Worm (Caenorhabditis elegans) whole organism, early embryonic: Measurements from ENCODE around the gene Y113G7B.12.

Experiments
- B0310.2 ChIP-seq: sonication (generic microtip); optimal IDR thresholded peaks from 2 replicates; lab custom pipeline; 2016; ENCODE audit warnings: mild to moderate bottlenecking, missing genetic modification characterization, missing compliant biosample characterization
- F13C5.2 ChIP-seq: sonication (generic microtip); optimal IDR thresholded peaks from 2 replicates; lab custom pipeline; 2017; ENCODE audit warnings: mild to moderate bottlenecking, missing genetic modification characterization, inconsistent platforms, missing compliant biosample characterization
- aly-1 ChIP-seq: sonication (generic microtip); optimal IDR thresholded peaks from 2 replicates; lab custom pipeline; 2016; ENCODE audit warnings: missing genetic modification characterization, missing compliant biosample characterization
- ama-1 ChIP-seq: fragments of 150-350 bp; optimal IDR thresholded peaks from 2 replicates; lab custom pipeline; 2014
- ceh-13 ChIP-seq: fragments of 200-800 bp; sonication (Bioruptor generic); optimal IDR thresholded peaks from 2 replicates; lab custom pipeline; 2018; ENCODE audit warnings: mild to moderate bottlenecking, missing genetic modification characterization, missing compliant biosample characterization
- ceh-36 ChIP-seq: sonication (generic microtip); optimal IDR thresholded peaks from 2 replicates; lab custom pipeline; 2016; ENCODE audit warnings: missing genetic modification characterization, inconsistent platforms, missing compliant biosample characterization
- ets-7 ChIP-seq: sonication (generic microtip); optimal IDR thresholded peaks from 2 replicates; lab custom pipeline; 2016; ENCODE audit warnings: missing genotype, missing genetic modification characterization, missing compliant biosample characterization
- flt-1 ChIP-seq: fragments of 200-800 bp; sonication (Bioruptor generic); IDR thresholded peaks from 2 replicates; pipeline ENCODE4 v1.3.6; 2022; ENCODE audit warnings: missing genetic modification characterization, missing compliant biosample characterization
- hmbx-1 ChIP-seq: sonication (generic microtip); optimal IDR thresholded peaks from 2 replicates; lab custom pipeline; 2016; ENCODE audit warnings: mild to moderate bottlenecking, missing genetic modification characterization, missing compliant biosample characterization
- hmg-4 ChIP-seq: fragments of 200-800 bp; sonication (Bioruptor generic); optimal IDR thresholded peaks from 2 replicates; lab custom pipeline; 2018; ENCODE audit warnings: mild to moderate bottlenecking, missing genetic modification characterization, missing compliant biosample characterization
- hnd-1 ChIP-seq: sonication (generic microtip); optimal IDR thresholded peaks from 2 replicates; lab custom pipeline; 2016; ENCODE audit warnings: missing genetic modification characterization, missing compliant biosample characterization
- pes-1 ChIP-seq: fragments of 200-800 bp; sonication (Bioruptor generic); IDR thresholded peaks from 2 replicates; pipeline ENCODE4 v1.3.6; 2022; ENCODE audit warnings: missing genetic modification reagents, missing genetic modification characterization, missing compliant biosample characterization
- scrt-1 ChIP-seq: fragments of 200-800 bp; sonication (Bioruptor generic); IDR thresholded peaks from 2 replicates; pipeline ENCODE4 v1.3.6; 2022; ENCODE audit warnings: missing genetic modification characterization, missing compliant biosample characterization
- sea-1 ChIP-seq: fragments of 200-800 bp; sonication (Bioruptor generic); conservative IDR thresholded peaks from 2 replicates; pipeline ENCODE4 v1.3.6; 2022; ENCODE audit warnings: missing genetic modification characterization, missing compliant biosample characterization
- tbx-11 ChIP-seq: fragments of 200-800 bp; sonication (Bioruptor generic); IDR thresholded peaks from 2 replicates; pipeline ENCODE4 v1.3.6; 2022; ENCODE audit warnings: missing genetic modification characterization, missing compliant biosample characterization
- tbx-37 ChIP-seq: fragments of 200-800 bp; sonication (Bioruptor generic); conservative IDR thresholded peaks from 2 replicates; pipeline ENCODE4 v1.3.6; 2022; ENCODE audit warnings: missing genetic modification reagents, missing genetic modification characterization, missing compliant biosample characterization
- tra-4 ChIP-seq: sonication (generic microtip); optimal IDR thresholded peaks from 2 replicates; lab custom pipeline; 2017; ENCODE audit warnings: missing genetic modification characterization, missing compliant biosample characterization

Gene Y113G7B.12

ce11 chrV:20186579-20186978, 25.9 kb downstream of the Y113G7B.12 start, which contains the start of gene srz-16:
Gene srz-16 (minus strand): TSS chrV:20186679.
- no peak for TF ChIP-seq ceh-36 (tag; lab: Kevin White, UChicago)
- TF ChIP-seq ceh-13, result no peak
- no peak for TF ChIP-seq hnd-1 (tag; lab: Kevin White, UChicago)
- TF ChIP-seq aly-1 (tag; lab: Kevin White, UChicago), result no peak
- TF ChIP-seq hmg-4 (GFP tag; lab: Kevin White, UChicago), result no peak
- TF ChIP-seq ets-7 (tag; lab: Kevin White, UChicago), result no peak
- no peak for TF ChIP-seq scrt-1 (GFP tag; lab: Robert Waterston, UW)

DNA sequence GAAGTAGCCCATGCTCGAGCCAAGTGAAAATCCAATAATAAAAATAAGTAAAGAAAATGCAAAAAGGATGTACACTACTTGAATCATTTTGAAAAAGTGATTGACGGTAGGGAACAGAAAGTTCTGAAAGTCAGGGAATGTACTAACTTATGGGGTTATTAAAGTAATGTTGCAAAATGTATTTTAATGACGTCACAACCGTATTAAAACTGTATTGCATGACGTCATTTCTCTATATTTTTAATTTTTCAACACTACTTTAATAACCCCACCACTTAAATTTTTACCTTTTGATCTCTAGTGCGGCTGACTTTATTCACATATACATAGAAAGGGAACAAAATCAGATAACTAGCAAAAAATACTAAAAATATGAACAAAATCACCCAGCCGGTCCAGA, 30.2 kb downstream of the Y113G7B.12 start:
- TF ChIP-seq tbx-37 (GFP tag; lab: Robert Waterston, UW) (no peak), scrt-1 (GFP tag; lab: Robert Waterston, UW) (no peak), hmbx-1 (tag; lab: Kevin White, UChicago) (no peak), aly-1 (tag; lab: Kevin White, UChicago) (no peak), B0310.2 (no peak), ceh-13 (no peak), hmg-4 (GFP tag; lab: Kevin White, UChicago) (no peak), sea-1 (GFP tag; lab: Robert Waterston, UW) (no peak), ama-1 (lab: Kevin White, UChicago) (no peak), ets-7 (tag; lab: Kevin White, UChicago) (no peak), hnd-1 (tag; lab: Kevin White, UChicago) (no peak), pes-1 (no peak), F13C5.2 (no peak)

- TF ChIP-seq hmbx-1 (tag; lab: Kevin White, UChicago), result no peak
- no peak for TF ChIP-seq sea-1 (GFP tag; lab: Robert Waterston, UW)
- TF ChIP-seq hnd-1 (tag; lab: Kevin White, UChicago), result no peak
- TF ChIP-seq scrt-1 (GFP tag; lab: Robert Waterston, UW), result no peak
- no peak for TF ChIP-seq ceh-13
- no peak for TF ChIP-seq tbx-37 (GFP tag; lab: Robert Waterston, UW)
- TF ChIP-seq pes-1, result no peak
- no peak for TF ChIP-seq tbx-11
- no peak for TF ChIP-seq B0310.2
- no peak for TF ChIP-seq ama-1 (lab: Kevin White, UChicago)
- no peak for TF ChIP-seq F13C5.2
- TF ChIP-seq flt-1 (GFP tag; lab: Robert Waterston, UW), result no peak
Observed at ce11 chrV:20171941-20172340, 40.5 kb downstream of the Y113G7B.12 start, which contains the start of gene srw-39. Gene srw-39 (minus strand): TSS chrV:20172041.

DNA sequence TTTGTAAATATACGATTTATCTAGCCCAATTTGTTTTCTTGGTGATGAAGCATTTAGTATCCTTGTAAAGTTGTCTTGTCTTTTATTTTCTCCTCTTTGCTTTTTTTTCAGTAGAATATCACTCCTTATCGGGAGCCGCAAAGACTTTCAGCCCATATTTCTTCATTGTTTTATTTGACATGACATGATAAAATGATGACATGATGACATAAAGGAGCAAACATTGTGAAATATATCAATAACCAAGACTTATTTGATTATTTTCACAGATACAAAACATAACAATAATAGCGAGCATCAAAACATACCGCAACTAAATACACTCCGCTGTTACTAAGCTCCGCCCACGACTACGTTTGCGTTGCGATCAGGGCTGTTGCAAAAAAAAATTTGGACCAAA, 46.7 kb downstream of the Y113G7B.12 start:
- TF ChIP-seq scrt-1 (GFP tag; lab: Robert Waterston, UW) (no peak), hmg-4 (GFP tag; lab: Kevin White, UChicago) (no peak), hnd-1 (tag; lab: Kevin White, UChicago) (no peak), flt-1 (GFP tag; lab: Robert Waterston, UW) (no peak), aly-1 (tag; lab: Kevin White, UChicago) (no peak), B0310.2 (no peak), pes-1 (no peak), hmbx-1 (tag; lab: Kevin White, UChicago) (no peak)

- TF ChIP-seq ceh-13, result no peak
- no peak for TF ChIP-seq F13C5.2
- no peak for TF ChIP-seq tra-4 (tag; lab: Kevin White, UChicago)
- no peak for TF ChIP-seq pes-1
- no peak for TF ChIP-seq flt-1 (GFP tag; lab: Robert Waterston, UW)
- no peak for TF ChIP-seq aly-1 (tag; lab: Kevin White, UChicago)
- no peak for TF ChIP-seq ceh-36 (tag; lab: Kevin White, UChicago)
- TF ChIP-seq ama-1 (lab: Kevin White, UChicago), result no peak
Observed at ce11 chrV:20164059-20164892, 48.2 kb downstream of the Y113G7B.12 start, which contains the start of gene F19B2.5. Gene F19B2.5 (minus strand): TSS chrV:20164165.

DNA sequence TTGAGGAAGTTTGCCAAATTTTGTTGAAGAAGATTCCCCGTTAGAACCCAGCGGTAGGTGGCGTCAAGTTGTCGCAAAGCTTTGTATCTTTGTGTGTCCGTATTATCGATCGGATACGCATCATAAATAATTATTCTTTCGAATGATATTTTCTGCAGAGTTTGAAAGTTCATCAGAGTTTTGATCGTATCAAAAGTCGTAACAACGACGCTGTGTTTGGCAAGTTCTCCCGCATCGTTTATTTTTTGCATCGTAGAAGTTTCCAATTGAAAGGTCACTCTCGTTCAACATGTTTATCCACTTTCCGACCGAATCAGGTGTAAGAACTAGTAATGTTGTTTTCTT, 49.4 kb downstream of the Y113G7B.12 start:
- TF ChIP-seq tbx-11, result no peak
- no peak for TF ChIP-seq ceh-13
- no peak for TF ChIP-seq hmbx-1 (tag; lab: Kevin White, UChicago)
- no peak for TF ChIP-seq hnd-1 (tag; lab: Kevin White, UChicago)

ce11 chrV:20162290-20163104, 50.0 kb downstream of the Y113G7B.12 start:
- TF ChIP-seq ceh-13 (no peak), ets-7 (tag; lab: Kevin White, UChicago) (no peak), hmbx-1 (tag; lab: Kevin White, UChicago) (no peak), B0310.2 (no peak), sea-1 (GFP tag; lab: Robert Waterston, UW) (no peak), hmg-4 (GFP tag; lab: Kevin White, UChicago) (no peak), ama-1 (lab: Kevin White, UChicago) (no peak), F13C5.2 (no peak), tra-4 (tag; lab: Kevin White, UChicago) (no peak), flt-1 (GFP tag; lab: Robert Waterston, UW) (no peak)
